Fruit fly (Drosophila melanogaster) whole organism, embryonic: ENCODE measurements around the gene lectin-33A.

Source experiments
- CG10209 ChIP-seq: fragments of 200-800 bp; sonication (Bioruptor generic); optimal IDR thresholded peaks from 3 replicates; lab custom pipeline; 2017; ENCODE audit warnings: missing biosample characterization, mild to moderate bottlenecking, missing genetic modification characterization, missing genetic modification reagents
- CG1024 ChIP-seq: fragments of 200-800 bp; sonication (Bioruptor generic); IDR thresholded peaks from 2 replicates; pipeline ENCODE4 v1.3.6; 2022; ENCODE audit warnings: missing biosample characterization, missing genetic modification characterization
- CG10321 ChIP-seq: fragments of 200-800 bp; sonication (Bioruptor generic); IDR thresholded peaks from 2 replicates; pipeline ENCODE4 v1.3.6; 2022; ENCODE audit warnings: missing biosample characterization, missing genetic modification characterization
- CG10462 ChIP-seq: fragments of 200-800 bp; sonication (Bioruptor generic); optimal IDR thresholded peaks from 2 replicates; lab custom pipeline; 2016; ENCODE audit warnings: missing biosample characterization, missing genetic modification characterization
- CG11696 ChIP-seq: fragments of 200-800 bp; sonication (Bioruptor generic); IDR thresholded peaks from 2 replicates; pipeline ENCODE4 v1.3.6; 2022; ENCODE audit warnings: missing biosample characterization, missing genetic modification characterization
- CG13287 ChIP-seq: fragments of 200-800 bp; sonication (Bioruptor generic); IDR thresholded peaks from 2 replicates; pipeline ENCODE4 v1.3.6; 2022; ENCODE audit warnings: missing biosample characterization, missing genetic modification characterization; ENCODE audit not compliant: partially characterized antibody
- CG14014 ChIP-seq: fragments of 200-800 bp; sonication (Bioruptor generic); IDR thresholded peaks from 2 replicates; pipeline ENCODE4 v1.3.6; 2022; ENCODE audit warnings: missing biosample characterization, missing genetic modification characterization
- CG17359 ChIP-seq: fragments of 200-800 bp; sonication (Bioruptor generic); optimal IDR thresholded peaks from 3 replicates; lab custom pipeline; 2018; ENCODE audit warnings: missing biosample characterization, mild to moderate bottlenecking, missing genetic modification characterization, moderate library complexity
- CG17568 ChIP-seq: fragments of 200-800 bp; sonication (Bioruptor generic); optimal IDR thresholded peaks from 2 replicates; lab custom pipeline; 2018; ENCODE audit warnings: missing biosample characterization, mild to moderate bottlenecking, missing genetic modification characterization, moderate library complexity
- CG2116 ChIP-seq: fragments of 200-800 bp; sonication (Bioruptor generic); optimal IDR thresholded peaks from 3 replicates; lab custom pipeline; 2018; ENCODE audit warnings: missing biosample characterization, mild to moderate bottlenecking, missing genetic modification characterization
- CG30403 ChIP-seq: fragments of 200-800 bp; sonication (Bioruptor generic); optimal IDR thresholded peaks from 3 replicates; lab custom pipeline; 2016; ENCODE audit warnings: missing biosample characterization, missing genetic modification characterization
- CG34422 ChIP-seq: fragments of 200-800 bp; sonication (Bioruptor generic); IDR thresholded peaks from 3 replicates; pipeline ENCODE4 v1.3.6; 2022; ENCODE audit warnings: missing biosample characterization, missing genetic modification characterization
- CG4282 ChIP-seq: fragments of 200-800 bp; sonication (Bioruptor generic); optimal IDR thresholded peaks from 2 replicates; lab custom pipeline; 2016; ENCODE audit warnings: missing biosample characterization, missing genetic modification characterization
- CG7839 ChIP-seq: fragments of 200-800 bp; sonication (Bioruptor generic); optimal IDR thresholded peaks from 3 replicates; lab custom pipeline; 2018; ENCODE audit warnings: missing biosample characterization, mild to moderate bottlenecking, missing genetic modification characterization, moderate library complexity
- CG7928 ChIP-seq: fragments of 200-800 bp; sonication (Bioruptor generic); optimal IDR thresholded peaks from 2 replicates; lab custom pipeline; 2017; ENCODE audit warnings: missing biosample characterization, mild to moderate bottlenecking, missing genetic modification characterization
- CG9727 ChIP-seq: fragments of 200-800 bp; sonication (Bioruptor generic); optimal IDR thresholded peaks from 3 replicates; lab custom pipeline; 2017; ENCODE audit warnings: missing biosample characterization, mild to moderate bottlenecking, missing genetic modification characterization
- Chrac-16 ChIP-seq: fragments of 200-800 bp; sonication (Bioruptor generic); optimal IDR thresholded peaks from 3 replicates; lab custom pipeline; 2016; ENCODE audit warnings: missing biosample characterization, missing genetic modification characterization
- Dip2 ChIP-seq: fragments of 200-800 bp; sonication (Bioruptor generic); IDR thresholded peaks from 2 replicates; pipeline ENCODE4 v1.3.6; 2022; ENCODE audit warnings: missing biosample characterization, missing genetic modification characterization
- Dp ChIP-seq: fragments of 200-800 bp; sonication (Bioruptor generic); optimal IDR thresholded peaks from 2 replicates; lab custom pipeline; 2018; ENCODE audit warnings: missing biosample characterization, mild to moderate bottlenecking, missing genetic modification characterization, moderate library complexity
- ERR ChIP-seq: fragments of 200-800 bp; sonication (Bioruptor generic); optimal IDR thresholded peaks from 2 replicates; lab custom pipeline; 2016; ENCODE audit warnings: missing biosample characterization, missing genetic modification characterization
- Fer1 ChIP-seq: fragments of 200-800 bp; sonication (Bioruptor generic); optimal IDR thresholded peaks from 2 replicates; lab custom pipeline; 2017; ENCODE audit warnings: missing biosample characterization, mild to moderate bottlenecking, missing genetic modification characterization
- Fer3 ChIP-seq: fragments of 200-800 bp; sonication (Bioruptor generic); optimal IDR thresholded peaks from 2 replicates; lab custom pipeline; 2018; ENCODE audit warnings: missing biosample characterization, mild to moderate bottlenecking, missing genetic modification characterization, moderate library complexity
- HHEX ChIP-seq: fragments of 200-800 bp; sonication (Bioruptor generic); optimal IDR thresholded peaks from 3 replicates; lab custom pipeline; 2017; ENCODE audit warnings: missing biosample characterization, mild to moderate bottlenecking, missing genetic modification characterization, missing genetic modification reagents
- HLH54F ChIP-seq: fragments of 200-800 bp; sonication (Bioruptor generic); optimal IDR thresholded peaks from 3 replicates; lab custom pipeline; 2016; ENCODE audit warnings: missing biosample characterization, missing genetic modification characterization
- MBD-R2 ChIP-seq: fragments of 200-800 bp; sonication (Bioruptor generic); IDR thresholded peaks from 2 replicates; pipeline ENCODE4 v1.3.6; 2022; ENCODE audit warnings: missing biosample characterization, missing genetic modification characterization
- Myb ChIP-seq: fragments of 200-800 bp; sonication (Bioruptor generic); optimal IDR thresholded peaks from 2 replicates; lab custom pipeline; 2016; ENCODE audit warnings: missing biosample characterization, missing genetic modification characterization
- PHDP ChIP-seq: fragments of 200-800 bp; sonication (Bioruptor generic); optimal IDR thresholded peaks from 3 replicates; lab custom pipeline; 2018; ENCODE audit warnings: missing biosample characterization, mild to moderate bottlenecking, missing genetic modification characterization, moderate library complexity
- Pdp1 ChIP-seq, 2 experiments: fragments of 200-800 bp; sonication (Bioruptor generic); optimal IDR thresholded peaks; 3 replicates each; lab custom pipeline; 2016; ENCODE audit warnings: missing biosample characterization in 2 of 2, missing genetic modification characterization in 2 of 2, mild to moderate bottlenecking in 1 of 2, moderate library complexity in 1 of 2
- Rx ChIP-seq: fragments of 200-800 bp; sonication (Bioruptor generic); IDR thresholded peaks from 2 replicates; pipeline ENCODE4 v1.3.6; 2022; ENCODE audit warnings: missing biosample characterization, missing genetic modification characterization
- ato ChIP-seq: fragments of 200-800 bp; sonication (Bioruptor generic); IDR thresholded peaks from 2 replicates; pipeline ENCODE4 v1.3.6; 2022; ENCODE audit warnings: missing biosample characterization, missing genetic modification characterization; ENCODE audit not compliant: partially characterized antibody
- dati ChIP-seq: fragments of 200-800 bp; sonication (Bioruptor generic); IDR thresholded peaks from 2 replicates; pipeline ENCODE4 v1.3.6; 2022; ENCODE audit warnings: missing biosample characterization, missing genetic modification characterization
- fru ChIP-seq: fragments of >200 bp; optimal IDR thresholded peaks from 2 replicates; lab custom pipeline; 2017
- gcm2 ChIP-seq: fragments of 200-800 bp; sonication (Bioruptor generic); optimal IDR thresholded peaks from 2 replicates; lab custom pipeline; 2016; ENCODE audit warnings: missing biosample characterization, missing genetic modification characterization
- jumu ChIP-seq: fragments of 200-800 bp; sonication (Bioruptor generic); optimal IDR thresholded peaks from 3 replicates; lab custom pipeline; 2016; ENCODE audit warnings: missing biosample characterization, missing genetic modification characterization
- kni ChIP-seq: fragments of 200-800 bp; sonication (Bioruptor generic); optimal IDR thresholded peaks from 3 replicates; lab custom pipeline; 2017; ENCODE audit warnings: mild to moderate bottlenecking, missing biosample characterization, missing genetic modification reagents, missing genetic modification characterization
- maf-S ChIP-seq: fragments of 200-800 bp; sonication (Bioruptor generic); optimal IDR thresholded peaks from 2 replicates; lab custom pipeline; 2016; ENCODE audit warnings: missing biosample characterization, missing genetic modification characterization
- p53 ChIP-seq: fragments of 200-800 bp; sonication (Bioruptor generic); optimal IDR thresholded peaks from 2 replicates; lab custom pipeline; 2016; ENCODE audit warnings: missing biosample characterization, missing genetic modification characterization
- pum ChIP-seq: fragments of 200-800 bp; sonication (Bioruptor generic); optimal IDR thresholded peaks from 2 replicates; lab custom pipeline; 2016; ENCODE audit warnings: missing biosample characterization, missing genetic modification characterization
- sc ChIP-seq, 3 experiments: fragments of >200 bp in 2 of 3; fragments of 200-800 bp in 1 of 3; sonication (Bioruptor generic) in 1 of 3; optimal IDR thresholded peaks; 2 replicates in 2 of 3; 3 replicates in 1 of 3; lab custom pipeline; 2017; ENCODE audit warnings: mild to moderate bottlenecking in 1 of 3, missing biosample characterization in 1 of 3, missing genetic modification characterization in 1 of 3, missing genetic modification reagents in 1 of 3
- schlank ChIP-seq: fragments of 200-800 bp; sonication (Bioruptor generic); optimal IDR thresholded peaks from 2 replicates; lab custom pipeline; 2018; ENCODE audit warnings: missing biosample characterization, mild to moderate bottlenecking, missing genetic modification characterization
- seq ChIP-seq: fragments of 200-800 bp; sonication (Bioruptor generic); IDR thresholded peaks from 2 replicates; pipeline ENCODE4 v1.3.6; 2022; ENCODE audit warnings: missing biosample characterization, missing genetic modification characterization
- slp2 ChIP-seq: fragments of 200-800 bp; sonication (Bioruptor generic); optimal IDR thresholded peaks from 2 replicates; lab custom pipeline; 2016; ENCODE audit warnings: missing biosample characterization, missing genetic modification characterization
- so ChIP-seq: fragments of 200-800 bp; sonication (Bioruptor generic); IDR thresholded peaks from 3 replicates; pipeline ENCODE4 v1.3.6; 2022; ENCODE audit warnings: missing biosample characterization, missing genetic modification characterization
- sqz ChIP-seq: fragments of 200-800 bp; sonication (Bioruptor generic); optimal IDR thresholded peaks from 3 replicates; lab custom pipeline; 2018; ENCODE audit warnings: missing biosample characterization, mild to moderate bottlenecking, missing genetic modification characterization
- ssp ChIP-seq: fragments of 200-800 bp; sonication (Bioruptor generic); IDR thresholded peaks from 2 replicates; pipeline ENCODE4 v1.3.6; 2022; ENCODE audit warnings: missing biosample characterization, missing genetic modification characterization
- tna ChIP-seq: fragments of 200-800 bp; sonication (Bioruptor generic); IDR thresholded peaks from 2 replicates; pipeline ENCODE4 v1.3.6; 2022; ENCODE audit warnings: missing biosample characterization, missing genetic modification characterization; ENCODE audit not compliant: partially characterized antibody
- trem ChIP-seq: fragments of 200-800 bp; optimal IDR thresholded peaks from 3 replicates; lab custom pipeline; 2019; ENCODE audit warnings: missing biosample characterization, mild to moderate bottlenecking, missing genetic modification characterization, moderate library complexity
- trh ChIP-seq: fragments of 200-800 bp; sonication (Bioruptor generic); optimal IDR thresholded peaks from 2 replicates; lab custom pipeline; 2016; ENCODE audit warnings: missing biosample characterization, missing genetic modification characterization
- zen ChIP-seq: fragments of 200-800 bp; sonication (Bioruptor generic); optimal IDR thresholded peaks from 3 replicates; lab custom pipeline; 2018; ENCODE audit warnings: missing biosample characterization, mild to moderate bottlenecking, missing genetic modification characterization, moderate library complexity

The lectin-33A gene

DNA sequence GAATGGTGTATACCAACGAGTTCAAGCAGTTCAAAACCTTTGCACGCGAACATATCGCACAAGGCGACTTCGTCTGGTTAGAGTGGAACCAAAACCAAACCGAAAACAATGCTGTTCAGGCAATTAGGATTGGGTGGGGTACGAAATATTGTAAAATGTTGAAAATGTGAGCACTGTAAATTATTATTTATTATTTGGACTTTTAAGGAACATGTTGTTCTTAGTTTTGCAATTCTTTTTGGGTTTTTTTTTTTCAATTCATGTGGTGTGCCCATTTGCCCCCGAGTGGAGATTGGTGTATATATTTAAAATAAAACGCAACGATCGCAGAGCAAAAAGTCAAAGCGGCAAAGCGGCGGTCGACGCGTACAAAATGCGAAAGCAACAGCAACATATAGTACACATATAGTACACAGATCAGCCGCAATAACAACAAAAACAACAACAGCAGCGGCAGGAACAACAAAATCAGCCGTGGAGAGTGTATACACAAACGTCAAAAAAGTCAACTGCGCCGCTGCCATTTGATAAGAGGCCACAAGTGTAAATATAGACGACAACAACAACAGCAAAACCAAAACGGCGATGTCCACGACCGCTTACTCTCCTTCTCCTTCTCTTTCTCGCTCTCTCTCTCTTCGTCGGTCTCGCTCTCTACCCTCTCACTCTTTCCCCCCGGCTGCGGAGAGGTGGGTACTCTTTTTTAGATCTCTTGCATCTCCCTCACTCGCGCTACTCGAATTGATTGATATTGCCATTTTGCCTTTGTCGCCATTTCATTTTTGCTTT, 43.0 kb downstream of the lectin-33A start (continued):
- TF ChIP-seq so (GFP tag; lab: Robert Waterston, UW) (peak; percentile 54; the same call in 2 of the 3 replicates), CG30403 (GFP tag; lab: Kevin White, UChicago) (peak; percentile 42), ERR (GFP tag; lab: Kevin White, UChicago) (peak; percentile 51), sc (optimal IDR thresholded peaks at IDR 0.05; lab: Kevin White, UChicago) (no peak), sc (GFP tag; optimal IDR thresholded peaks at IDR 0.05; lab: Kevin White, UChicago) (no peak), CG14014 (GFP tag; lab: Robert Waterston, UW) (peak; percentile 34; the same call in 1 of the 2 replicates), dati (GFP tag; lab: Robert Waterston, UW) (no peak), gcm2 (GFP tag; lab: Kevin White, UChicago) (no peak), Dip2 (GFP tag; lab: Robert Waterston, UW) (no peak), HHEX (GFP tag; lab: Kevin White, UChicago) (peak; percentile 66), CG11696 (GFP tag; lab: Robert Waterston, UW) (peak; percentile 80), CG10321 (GFP tag; lab: Robert Waterston, UW) (no peak; the same call in 1 of the 2 replicates), kni (peak; percentile 83), Fer1 (GFP tag; lab: Kevin White, UChicago) (peak; percentile 43), CG34422 (GFP tag; lab: Robert Waterston, UW) (no peak), CG17568 (GFP tag; lab: Kevin White, UChicago) (peak; percentile 69), trh (peak; percentile 35), pum (GFP tag; lab: Kevin White, UChicago) (no peak), jumu (no peak), PHDP (tag; lab: Kevin White, UChicago) (peak; percentile 45), slp2 (GFP tag; lab: Kevin White, UChicago) (no peak), zen (tag; lab: Kevin White, UChicago) (no peak), fru (no peak), sqz (GFP tag; lab: Kevin White, UChicago) (peak; percentile 32), p53 (no peak), Chrac-16 (GFP tag; lab: Kevin White, UChicago) (peak; percentile 19), CG17359 (peak; percentile 30), ato (GFP tag; lab: Robert Waterston, UW) (no peak), CG7928 (GFP tag; lab: Kevin White, UChicago) (no peak), schlank (tag; lab: Kevin White, UChicago) (no peak), CG13287 (GFP tag; lab: Robert Waterston, UW) (no peak), HLH54F (no peak), MBD-R2 (GFP tag; lab: Robert Waterston, UW) (no peak), trem (tag; lab: Kevin White, UChicago) (no peak), Dp (GFP tag; lab: Kevin White, UChicago) (no peak), CG1024 (no peak; the same call in 1 of the 2 replicates), CG10209 (peak; percentile 33), seq (GFP tag; lab: Robert Waterston, UW) (peak; percentile 46; the same call in 1 of the 2 replicates), CG9727 (GFP tag; lab: Kevin White, UChicago) (peak; percentile 50), maf-S (GFP tag; lab: Kevin White, UChicago) (peak; percentile 10), CG7839 (tag; lab: Kevin White, UChicago) (peak; percentile 29), CG4282 (GFP tag; lab: Kevin White, UChicago) (no peak), Myb (GFP tag; lab: Kevin White, UChicago) (no peak), Fer3 (peak; percentile 21), CG10462 (GFP tag; lab: Kevin White, UChicago) (no peak), Rx (no peak), ssp (GFP tag; lab: Robert Waterston, UW) (no peak), tna (no peak; the same call in 1 of the 2 replicates), CG2116 (GFP tag; lab: Kevin White, UChicago) (no peak), Pdp1 (GFP tag; optimal IDR thresholded peaks at IDR 0.05; lab: Kevin White, UChicago) (peak in 1 of 2 experiments; percentile 28)
